Fruit fly (Drosophila melanogaster) whole organism, pupa: ENCODE results near the gene CG12702.

ENCODE experiments used
- CG12605 ChIP-seq: fragments of 200-800 bp; sonication (Bioruptor generic); IDR thresholded peaks from 2 replicates; pipeline ENCODE4 v1.3.6; 2022; ENCODE audit warnings: missing biosample characterization, missing genetic modification characterization
- CG13204 ChIP-seq: fragments of 200-800 bp; sonication (Bioruptor generic); optimal IDR thresholded peaks from 2 replicates; lab custom pipeline; 2018; ENCODE audit warnings: missing biosample characterization, mild to moderate bottlenecking, missing genetic modification characterization, moderate library complexity
- CG17806 ChIP-seq: fragments of 200-800 bp; sonication (Bioruptor generic); optimal IDR thresholded peaks from 2 replicates; lab custom pipeline; 2018; ENCODE audit warnings: missing biosample characterization, mild to moderate bottlenecking, missing genetic modification characterization, moderate library complexity
- CG4496 ChIP-seq: fragments of 200-800 bp; sonication (Bioruptor generic); IDR thresholded peaks from 3 replicates; pipeline ENCODE4 v1.3.6; 2022; ENCODE audit warnings: missing biosample characterization, missing genetic modification characterization
- CG9948 ChIP-seq: fragments of 200-800 bp; sonication (Bioruptor generic); optimal IDR thresholded peaks from 2 replicates; lab custom pipeline; 2018; ENCODE audit warnings: missing biosample characterization, mild to moderate bottlenecking, missing genetic modification characterization, moderate library complexity
- Pif1A ChIP-seq: fragments of 200-800 bp; sonication (Bioruptor generic); optimal IDR thresholded peaks from 3 replicates; lab custom pipeline; 2016; ENCODE audit warnings: missing biosample characterization, missing genetic modification characterization
- Pif1B ChIP-seq: fragments of 200-800 bp; sonication (Bioruptor generic); optimal IDR thresholded peaks from 3 replicates; lab custom pipeline; 2016; ENCODE audit warnings: missing biosample characterization, missing genetic modification characterization

DNA sequence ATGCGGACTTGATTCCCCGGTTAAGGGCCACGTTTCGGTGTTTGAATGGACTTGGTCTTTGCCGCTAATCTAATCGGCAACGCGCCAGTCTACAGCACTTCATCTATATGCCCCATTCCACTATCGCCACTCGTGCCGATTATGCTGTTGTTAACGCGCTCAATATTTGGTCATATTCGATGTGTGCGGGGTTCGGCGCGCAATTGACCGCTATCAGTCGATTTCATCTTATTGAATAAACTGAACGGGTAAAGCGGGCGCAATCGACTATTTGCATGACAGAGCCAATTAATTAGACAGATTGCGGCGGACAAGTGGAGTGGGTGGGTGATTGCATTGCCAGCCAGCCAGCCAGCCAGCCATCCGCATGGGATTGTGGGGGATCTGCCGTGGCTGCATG lies 12.3 kb downstream of the CG12702 start:
- no peak for TF ChIP-seq CG13204 (GFP tag; lab: Kevin White, UChicago)
- no peak for TF ChIP-seq Pif1B (GFP tag; lab: Kevin White, UChicago)
- no peak for TF ChIP-seq CG12605 (GFP tag; lab: Robert Waterston, UW)
- TF ChIP-seq CG17806 (tag; lab: Kevin White, UChicago) = no peak
- TF ChIP-seq CG9948 = no peak
- no peak for TF ChIP-seq CG4496 (GFP tag; lab: Robert Waterston, UW)
- TF ChIP-seq Pif1A = no peak
